Worm (Caenorhabditis elegans): ENCODE results near the gene F13H8.2.

DNA sequence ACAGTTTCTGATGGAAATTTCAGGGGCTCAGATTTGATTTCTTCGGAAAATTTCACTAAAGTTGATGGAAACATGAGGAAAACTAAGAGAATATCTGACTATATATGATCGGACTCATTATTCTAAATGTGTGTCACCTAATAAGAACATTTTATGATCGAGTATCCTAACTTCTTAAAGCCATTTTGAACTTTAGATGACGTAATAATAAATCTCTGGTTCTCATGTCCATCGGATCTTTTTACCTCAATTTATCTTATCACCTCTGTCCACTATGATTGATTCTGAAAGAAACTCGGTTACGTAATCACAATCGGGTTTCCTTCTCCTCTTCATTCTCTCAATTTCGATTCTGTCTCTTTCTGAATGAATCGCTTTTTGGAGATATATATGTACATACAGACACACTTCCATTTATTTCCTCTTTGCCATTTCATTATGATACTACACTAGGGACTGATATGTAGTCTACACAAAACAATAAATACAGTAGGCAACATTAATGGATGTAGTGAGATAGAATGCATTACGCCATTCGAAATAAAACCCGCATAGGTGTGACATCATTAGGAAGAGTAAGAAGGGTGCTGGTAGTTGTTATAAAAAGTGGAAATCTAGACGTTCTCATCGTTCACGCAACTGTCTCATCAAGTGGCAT, 12.8 kb upstream of the F13H8.2 start:
- TF ChIP-seq ceh-9 (tag; optimal IDR thresholded peaks at IDR 0.05) (no peak), mec-3 (tag; optimal IDR thresholded peaks at IDR 0.05; ENCODE audit: borderline replicate concordance) (no peak), nhr-232 (tag; optimal IDR thresholded peaks at IDR 0.05) (no peak), ama-1 (optimal IDR thresholded peaks at IDR 0.05) (no peak), unc-86 (tag; optimal IDR thresholded peaks at IDR 0.05) (no peak), che-1 (tag; optimal IDR thresholded peaks at IDR 0.05) (no peak), hlh-6 (tag; optimal IDR thresholded peaks at IDR 0.05) (no peak), rnt-1 (tag; optimal IDR thresholded peaks at IDR 0.05) (no peak), pqm-1 (tag; optimal IDR thresholded peaks at IDR 0.05) (no peak), ceh-14 (tag; optimal IDR thresholded peaks at IDR 0.05) (no peak), pha-4 (tag; optimal IDR thresholded peaks at IDR 0.05) (no peak), ceh-48 (tag; optimal IDR thresholded peaks at IDR 0.05) (no peak), syd-9 (tag; optimal IDR thresholded peaks at IDR 0.05) (no peak)
